Fruit fly (Drosophila melanogaster): ENCODE measurements around the gene Men-b.

The Men-b gene

DNA sequence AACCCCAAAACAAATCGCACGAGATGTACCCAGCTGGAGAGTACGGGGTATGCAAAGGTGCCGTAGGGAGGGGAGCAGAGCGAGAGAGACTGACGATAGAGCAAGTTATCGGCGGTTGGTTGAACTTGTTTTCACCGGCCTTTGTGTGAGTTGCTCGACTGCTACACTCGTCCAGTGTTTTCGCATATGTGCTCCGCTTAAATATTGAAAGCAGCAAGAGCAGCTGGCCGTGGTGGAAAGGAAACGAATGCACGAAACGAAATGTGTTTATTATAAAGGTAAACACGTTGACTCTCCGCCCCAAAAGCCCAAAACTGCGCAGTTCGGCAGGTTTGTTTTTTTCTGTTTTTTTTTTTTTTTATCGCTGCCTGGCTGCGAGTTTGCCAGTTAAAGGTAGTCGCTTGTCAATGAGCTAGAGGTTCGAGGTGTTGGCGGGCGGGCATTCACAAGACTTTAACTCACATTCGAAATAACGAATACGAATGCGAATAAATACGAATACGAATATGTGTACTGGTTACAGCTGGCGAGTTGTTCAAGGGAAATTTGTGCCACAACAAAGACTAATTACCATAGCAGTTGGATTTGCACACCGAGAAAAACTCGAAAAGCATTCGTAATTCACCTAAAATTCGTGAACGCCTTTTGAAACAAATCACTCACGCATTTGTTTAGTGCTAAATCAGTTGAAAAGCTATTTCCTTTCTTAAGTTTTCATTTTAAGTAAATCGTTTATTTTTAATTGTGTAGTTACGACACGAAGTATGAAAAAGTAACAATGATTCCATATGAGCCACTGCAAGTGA lies 21.7 kb upstream of the Men-b start (continued):
- TF ChIP-seq CG31388 (GFP tag; optimal IDR thresholded peaks at IDR 0.05) = no peak
- peak; percentile 64 for TF ChIP-seq CG2120 (GFP tag; optimal IDR thresholded peaks at IDR 0.05)
- TF ChIP-seq CG3281 (GFP tag; optimal IDR thresholded peaks at IDR 0.05) = peak; percentile 47
- TF ChIP-seq lov (optimal IDR thresholded peaks at IDR 0.05) = no peak
- TF ChIP-seq lov (GFP tag; IDR thresholded peaks at IDR 0.05) = no peak
- TF ChIP-seq Mrtf (GFP tag; IDR thresholded peaks at IDR 0.05) = 0 out of 3 replicates have a peak, but pooled peaks have one; percentile 9
- TF ChIP-seq dysf (GFP tag; IDR thresholded peaks at IDR 0.05) = peak; percentile 66; the same call in 2 of the 3 replicates
- TF ChIP-seq bcd (GFP tag; optimal IDR thresholded peaks at IDR 0.05) = no peak
- no peak for TF ChIP-seq CG3847 (GFP tag; IDR thresholded peaks at IDR 0.05)
- TF ChIP-seq ac (GFP tag; optimal IDR thresholded peaks at IDR 0.05) = no peak
- peak; percentile 17 for TF ChIP-seq Fer1 (GFP tag; optimal IDR thresholded peaks at IDR 0.05)
- TF ChIP-seq CG13296 (GFP tag; optimal IDR thresholded peaks at IDR 0.05) = no peak
- TF ChIP-seq CG34224 (GFP tag; IDR thresholded peaks at IDR 0.05; ENCODE audit: partially characterized antibody) = no peak
- no peak for TF ChIP-seq NC2β (GFP tag; optimal IDR thresholded peaks at IDR 0.05)
- TF ChIP-seq cato (GFP tag; optimal IDR thresholded peaks at IDR 0.05; ENCODE audit: borderline replicate concordance) = no peak
- TF ChIP-seq gfzf (GFP tag; optimal IDR thresholded peaks at IDR 0.05) = no peak
- TF ChIP-seq CG32532 (GFP tag; IDR thresholded peaks at IDR 0.05) = peak; percentile 64; the same call in 1 of the 2 replicates
- TF ChIP-seq Bdp1 (GFP tag; optimal IDR thresholded peaks at IDR 0.05) = no peak
- TF ChIP-seq CG13894 (tag; optimal IDR thresholded peaks at IDR 0.05) = no peak
- peak in 1 of 2 experiments; percentile 38 for TF ChIP-seq dpn (GFP tag; optimal IDR thresholded peaks at IDR 0.05)
- no peak for TF ChIP-seq eyg (GFP tag; optimal IDR thresholded peaks at IDR 0.05)
- TF ChIP-seq CG10543 (GFP tag; optimal IDR thresholded peaks at IDR 0.05) = peak; percentile 54
- no peak for TF ChIP-seq CG12942 (GFP tag; optimal IDR thresholded peaks at IDR 0.05)
- no peak; the same call in 2 of the 3 replicates for TF ChIP-seq otp (GFP tag; IDR thresholded peaks at IDR 0.05)
- TF ChIP-seq esg (GFP tag; conservative IDR thresholded peaks at IDR 0.05) = peak; percentile 35; the same call in 1 of the 2 replicates
- TF ChIP-seq CG3407 (GFP tag; optimal IDR thresholded peaks at IDR 0.05) = no peak
- TF ChIP-seq Dbx (GFP tag; IDR thresholded peaks at IDR 0.05) = 0 out of 3 replicates have a peak, but pooled peaks have one; percentile 14
- TF ChIP-seq CG10209 (GFP tag; optimal IDR thresholded peaks at IDR 0.05) = no peak
- TF ChIP-seq Aef1 (GFP tag; IDR thresholded peaks at IDR 0.05) = no peak
- TF ChIP-seq CG6813 (GFP tag; optimal IDR thresholded peaks at IDR 0.05) = no peak
- TF ChIP-seq CG1603 (tag; optimal IDR thresholded peaks at IDR 0.05) = no peak
- TF ChIP-seq CG14441 (GFP tag; IDR thresholded peaks at IDR 0.05) = peak; percentile 25; the same call in 1 of the 2 replicates
- TF ChIP-seq CG2116 (GFP tag; optimal IDR thresholded peaks at IDR 0.05) = no peak
- TF ChIP-seq zfh1 (GFP tag; IDR thresholded peaks at IDR 0.05) = no peak; the same call in 2 of the 3 replicates
- no peak for TF ChIP-seq CG6854 (GFP tag; optimal IDR thresholded peaks at IDR 0.05)
- no peak for TF ChIP-seq Elba2 (GFP tag; optimal IDR thresholded peaks at IDR 0.05)
- TF ChIP-seq pan (optimal IDR thresholded peaks at IDR 0.05) = no peak
- TF ChIP-seq pan (GFP tag; optimal IDR thresholded peaks at IDR 0.05 in 1 of 2, IDR thresholded peaks at IDR 0.05 in 1 of 2) = no peak
- 0 out of 2 replicates have a peak, but pooled peaks have one; percentile 8 for TF ChIP-seq CG6689 (GFP tag; IDR thresholded peaks at IDR 0.05)
- 0 out of 3 replicates have a peak, but pooled peaks have one; percentile 20 for TF ChIP-seq CG34422 (GFP tag; IDR thresholded peaks at IDR 0.05)
- TF ChIP-seq Pdp1 (GFP tag; optimal IDR thresholded peaks at IDR 0.05) = peak in 1 of 2 experiments; percentile 54
- TF ChIP-seq HLHmδ (GFP tag; optimal IDR thresholded peaks at IDR 0.05) = no peak
- no peak for TF ChIP-seq maf-S (GFP tag; optimal IDR thresholded peaks at IDR 0.05)
- TF ChIP-seq Mes4 (GFP tag; optimal IDR thresholded peaks at IDR 0.05) = no peak
- no peak for TF ChIP-seq Antp (GFP tag; optimal IDR thresholded peaks at IDR 0.05)
- no peak for TF ChIP-seq CG4328 (GFP tag; optimal IDR thresholded peaks at IDR 0.05)
- no peak for TF ChIP-seq CG18262 (tag; optimal IDR thresholded peaks at IDR 0.05)
- no peak for TF ChIP-seq ftz-f1 (GFP tag; optimal IDR thresholded peaks at IDR 0.05)
- no peak for TF ChIP-seq CG31441 (GFP tag; IDR thresholded peaks at IDR 0.05)

Data from whole organism, embryonic.